Fruit fly (Drosophila melanogaster) S2 (cell line): ENCODE data around the gene PAN3.

Experiments
- CG8478 ChIP-seq: fragments of >200 bp; optimal IDR thresholded peaks from 2 replicates; lab custom pipeline; 2018
- CTCF ChIP-seq, 2 experiments: fragments of >200 bp; optimal IDR thresholded peaks; 2 replicates each; lab custom pipeline; 2018

dm6 chr3L:3109417-3110090, 38.6 kb downstream of the PAN3 start:
- TF ChIP-seq CG8478 (lab: Kevin White, UChicago) (no peak), CTCF (optimal IDR thresholded peaks at IDR 0.05; lab: Kevin White, UChicago) (no peak)
